Fruit fly (Drosophila melanogaster) whole organism, pupa: ENCODE measurements around the gene CG1542.

ENCODE experiments used
- CG10348 ChIP-seq: fragments of 200-800 bp; sonication (Bioruptor generic); IDR thresholded peaks from 2 replicates; pipeline ENCODE4 v1.3.6; 2022; ENCODE audit warnings: missing biosample characterization, missing genetic modification characterization
- CG13204 ChIP-seq: fragments of 200-800 bp; sonication (Bioruptor generic); optimal IDR thresholded peaks from 2 replicates; lab custom pipeline; 2018; ENCODE audit warnings: missing biosample characterization, mild to moderate bottlenecking, missing genetic modification characterization, moderate library complexity
- CG14655 ChIP-seq: fragments of 200-800 bp; sonication (Bioruptor generic); optimal IDR thresholded peaks from 3 replicates; lab custom pipeline; 2017; ENCODE audit warnings: mild to moderate bottlenecking, missing biosample characterization, missing genetic modification reagents, missing genetic modification characterization
- CG15710 ChIP-seq: fragments of 200-800 bp; sonication (Bioruptor generic); optimal IDR thresholded peaks from 2 replicates; lab custom pipeline; 2018; ENCODE audit warnings: missing biosample characterization, mild to moderate bottlenecking, missing genetic modification characterization, moderate library complexity
- CG17806 ChIP-seq: fragments of 200-800 bp; sonication (Bioruptor generic); optimal IDR thresholded peaks from 2 replicates; lab custom pipeline; 2018; ENCODE audit warnings: missing biosample characterization, mild to moderate bottlenecking, missing genetic modification characterization, moderate library complexity
- CG32121 ChIP-seq: fragments of 200-800 bp; sonication (Bioruptor generic); IDR thresholded peaks from 2 replicates; pipeline ENCODE4 v1.3.6; 2022; ENCODE audit warnings: missing biosample characterization, missing genetic modification characterization
- CG34367 ChIP-seq: fragments of 200-800 bp; sonication (Bioruptor generic); optimal IDR thresholded peaks from 2 replicates; lab custom pipeline; 2018; ENCODE audit warnings: missing biosample characterization, mild to moderate bottlenecking, missing genetic modification characterization
- CG4496 ChIP-seq: fragments of 200-800 bp; sonication (Bioruptor generic); IDR thresholded peaks from 3 replicates; pipeline ENCODE4 v1.3.6; 2022; ENCODE audit warnings: missing biosample characterization, missing genetic modification characterization
- CG8159 ChIP-seq: fragments of 200-800 bp; sonication (Bioruptor generic); optimal IDR thresholded peaks from 3 replicates; lab custom pipeline; 2018; ENCODE audit warnings: missing biosample characterization, mild to moderate bottlenecking, missing genetic modification characterization, moderate library complexity
- CG8301 ChIP-seq: fragments of 200-800 bp; sonication (Bioruptor generic); optimal IDR thresholded peaks from 2 replicates; lab custom pipeline; 2018; ENCODE audit warnings: missing biosample characterization, mild to moderate bottlenecking, missing genetic modification characterization
- CG9948 ChIP-seq: fragments of 200-800 bp; sonication (Bioruptor generic); optimal IDR thresholded peaks from 2 replicates; lab custom pipeline; 2018; ENCODE audit warnings: missing biosample characterization, mild to moderate bottlenecking, missing genetic modification characterization, moderate library complexity
- D1 ChIP-seq: fragments of 200-800 bp; sonication (Bioruptor generic); optimal IDR thresholded peaks from 2 replicates; lab custom pipeline; 2018; ENCODE audit warnings: missing biosample characterization, mild to moderate bottlenecking, missing genetic modification characterization, moderate library complexity
- EcR ChIP-seq: fragments of 200-800 bp; sonication (Bioruptor generic); optimal IDR thresholded peaks from 3 replicates; lab custom pipeline; 2019; ENCODE audit warnings: missing biosample characterization, missing genetic modification characterization, mild to moderate bottlenecking, moderate library complexity, missing genetic modification reagents
- Ets98B ChIP-seq: fragments of 200-800 bp; sonication (Bioruptor generic); IDR thresholded peaks from 2 replicates; pipeline ENCODE4 v1.3.6; 2022; ENCODE audit warnings: missing biosample characterization, missing genetic modification characterization
- Pif1A ChIP-seq: fragments of 200-800 bp; sonication (Bioruptor generic); optimal IDR thresholded peaks from 3 replicates; lab custom pipeline; 2016; ENCODE audit warnings: missing biosample characterization, missing genetic modification characterization
- Pif1B ChIP-seq: fragments of 200-800 bp; sonication (Bioruptor generic); optimal IDR thresholded peaks from 3 replicates; lab custom pipeline; 2016; ENCODE audit warnings: missing biosample characterization, missing genetic modification characterization
- Snoo ChIP-seq: fragments of 200-800 bp; sonication (Bioruptor generic); optimal IDR thresholded peaks from 3 replicates; lab custom pipeline; 2017; ENCODE audit warnings: missing biosample characterization, mild to moderate bottlenecking, missing genetic modification characterization, inconsistent platforms
- fd96Ca ChIP-seq: fragments of 200-800 bp; sonication (Bioruptor generic); IDR thresholded peaks from 3 replicates; pipeline ENCODE4 v1.3.6; 2022; ENCODE audit warnings: missing biosample characterization, missing genetic modification characterization
- gl ChIP-seq: fragments of 200-800 bp; sonication (Bioruptor generic); optimal IDR thresholded peaks from 2 replicates; lab custom pipeline; 2018; ENCODE audit warnings: missing biosample characterization, mild to moderate bottlenecking, missing genetic modification characterization
- rn ChIP-seq: fragments of 200-800 bp; sonication (Bioruptor generic); IDR thresholded peaks from 2 replicates; pipeline ENCODE4 v1.3.6; 2022; ENCODE audit warnings: missing biosample characterization, missing genetic modification characterization

CG1542 gene

DNA sequence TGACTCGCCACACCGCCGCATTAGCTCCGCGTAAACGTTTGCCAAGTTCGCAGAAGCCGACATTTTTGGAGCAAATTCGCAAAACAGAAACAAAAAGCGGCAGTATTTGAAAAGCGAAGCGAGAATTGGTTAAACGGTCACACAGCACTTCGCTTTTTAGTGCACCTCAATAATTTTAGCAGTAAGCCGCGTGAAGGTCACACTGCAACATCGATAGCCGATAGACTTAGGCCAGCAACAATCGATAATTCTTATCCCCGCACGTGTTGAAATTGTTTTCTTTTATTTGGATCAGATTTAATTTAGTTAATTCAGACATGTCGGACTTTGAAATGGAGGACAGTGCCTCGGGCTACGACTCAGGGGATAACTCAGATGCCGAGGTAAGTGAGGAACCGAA, at the start of gene CG1542, which contains the start of gene Zwilch:
Gene CG1542, plus strand, starts transcription at position 232 of the 400 bp plus-strand sequence.
Gene Zwilch, minus strand, starts transcription at position 150 of the 400 bp plus-strand sequence.
- TF ChIP-seq Pif1B (GFP tag; lab: Kevin White, UChicago) (no peak), Pif1A (GFP tag; lab: Kevin White, UChicago) (no peak), CG9948 (tag; lab: Kevin White, UChicago) (no peak), D1 (tag; lab: Kevin White, UChicago) (no peak), CG8301 (tag; lab: Kevin White, UChicago) (no peak), CG34367 (tag; lab: Kevin White, UChicago) (no peak), fd96Ca (GFP tag; lab: Robert Waterston, UW) (no peak), CG10348 (GFP tag; lab: Robert Waterston, UW) (no peak), CG4496 (GFP tag; lab: Robert Waterston, UW) (no peak), Snoo (no peak), CG15710 (no peak), CG8159 (tag; lab: Kevin White, UChicago) (no peak)

DNA sequence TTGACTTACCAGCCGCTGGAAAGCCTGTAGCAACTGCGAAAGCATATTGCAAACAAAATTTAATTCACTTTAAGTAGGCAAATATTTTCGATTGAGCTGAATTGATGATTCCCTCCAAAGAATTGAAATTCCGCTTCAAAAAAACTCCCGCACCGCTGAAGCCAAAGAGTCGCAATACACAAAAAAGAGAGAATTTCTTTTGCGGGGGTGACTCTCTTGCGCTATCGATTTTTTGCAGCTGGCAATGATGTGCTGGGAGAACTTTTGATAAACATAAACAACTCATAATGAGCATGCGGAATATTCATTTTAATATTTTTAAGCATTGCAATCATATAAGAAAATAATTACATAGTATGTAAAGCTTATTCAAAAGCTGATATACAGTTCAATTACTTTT, 44.8 kb upstream of the CG1542 start:
- no peak for TF ChIP-seq CG4496 (GFP tag; lab: Robert Waterston, UW)
- no peak for TF ChIP-seq Pif1B (GFP tag; lab: Kevin White, UChicago)

DNA sequence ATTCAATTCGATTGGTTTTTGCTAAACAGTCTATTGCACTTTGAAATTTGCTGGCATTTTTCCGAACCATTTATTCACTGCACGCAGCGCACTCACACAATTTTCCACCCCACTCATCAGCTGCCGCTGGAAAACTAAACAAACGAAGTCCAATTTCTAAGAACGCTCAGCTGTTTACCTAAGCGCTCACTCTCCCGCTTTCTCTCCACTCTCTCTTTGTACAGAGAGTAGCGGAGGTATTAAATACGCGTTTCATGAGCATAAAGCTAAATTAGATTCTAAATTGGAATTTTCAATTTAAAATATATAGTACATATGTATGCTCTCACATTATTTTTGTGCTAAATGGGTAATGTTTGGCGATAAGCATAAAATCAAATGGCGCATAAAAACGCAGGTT, 44.3 kb upstream of the CG1542 start, which contains the start of gene stops:
Gene stops, minus strand, starts transcription at position 139 of the 400 bp plus-strand sequence.
- TF ChIP-seq EcR (GFP tag; lab: Kevin White, UChicago) (no peak), Ets98B (GFP tag; lab: Robert Waterston, UW) (peak; percentile 25; the same call in 1 of the 2 replicates)

- TF ChIP-seq Ets98B (GFP tag; lab: Robert Waterston, UW) = no peak
- no peak for TF ChIP-seq CG14655 (GFP tag; lab: Kevin White, UChicago)
- no peak for TF ChIP-seq rn (GFP tag; lab: Robert Waterston, UW)
- no peak for TF ChIP-seq fd96Ca (GFP tag; lab: Robert Waterston, UW)
Observed at dm6 chr3R:31181816-31182215, 31.4 kb upstream of the CG1542 start.

dm6 chr3R:31193062-31193461, 20.2 kb upstream of the CG1542 start, which contains the start of gene bnk:
Gene bnk (plus strand): TSS chr3R:31193362.
- no peak for TF ChIP-seq Ets98B (GFP tag; lab: Robert Waterston, UW)
- TF ChIP-seq D1 (tag; lab: Kevin White, UChicago) = no peak
- no peak for TF ChIP-seq Pif1A (GFP tag; lab: Kevin White, UChicago)
- no peak for TF ChIP-seq Snoo
- TF ChIP-seq CG14655 (GFP tag; lab: Kevin White, UChicago) = no peak
- no peak for TF ChIP-seq CG4496 (GFP tag; lab: Robert Waterston, UW)
- TF ChIP-seq, all 21 proteins: peak for 0

dm6 chr3R:31194627-31195026, 18.6 kb upstream of the CG1542 start:
- TF ChIP-seq CG32121 (GFP tag; lab: Robert Waterston, UW) = no peak
- TF ChIP-seq CG34367 (tag; lab: Kevin White, UChicago) = no peak
- TF ChIP-seq CG17806 (tag; lab: Kevin White, UChicago) = no peak
- TF ChIP-seq CG8301 (tag; lab: Kevin White, UChicago) = no peak
- no peak for TF ChIP-seq EcR (GFP tag; lab: Kevin White, UChicago)
- TF ChIP-seq CG13204 (GFP tag; lab: Kevin White, UChicago) = no peak
- TF ChIP-seq rn (GFP tag; lab: Robert Waterston, UW) = no peak
- no peak for TF ChIP-seq CG9948 (tag; lab: Kevin White, UChicago)
- no peak for TF ChIP-seq CG8159 (tag; lab: Kevin White, UChicago)
- TF ChIP-seq Ets98B (GFP tag; lab: Robert Waterston, UW) = no peak
- TF ChIP-seq Snoo = no peak
- no peak for TF ChIP-seq Pif1B (GFP tag; lab: Kevin White, UChicago)
- TF ChIP-seq CG10348 (GFP tag; lab: Robert Waterston, UW) = no peak
- no peak for TF ChIP-seq CG4496 (GFP tag; lab: Robert Waterston, UW)
- TF ChIP-seq CG15710 = no peak
- TF ChIP-seq fd96Ca (GFP tag; lab: Robert Waterston, UW) = no peak
- no peak for TF ChIP-seq Pif1A (GFP tag; lab: Kevin White, UChicago)
- TF ChIP-seq CG14655 (GFP tag; lab: Kevin White, UChicago) = no peak
- no peak for TF ChIP-seq gl

DNA sequence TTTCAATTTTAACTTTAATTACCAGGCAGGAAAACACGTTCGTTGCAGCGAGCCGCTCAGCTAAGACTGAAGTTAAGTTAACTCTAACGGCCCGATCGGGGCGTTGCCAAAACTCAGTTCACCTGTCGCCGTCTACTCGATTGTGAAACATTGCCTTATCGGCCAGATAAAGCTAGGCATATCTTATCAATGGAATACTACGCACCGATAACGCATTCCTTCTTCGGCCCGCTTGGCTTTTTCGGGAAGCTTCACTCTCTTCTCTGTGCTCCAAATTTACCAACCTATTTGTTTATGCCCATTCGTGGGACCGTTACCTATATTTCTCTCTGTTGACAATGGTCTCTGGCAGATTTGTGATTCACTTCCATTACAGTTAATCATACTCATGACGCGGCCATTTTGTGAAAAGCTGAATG, 17.6 kb upstream of the CG1542 start, which contains the start of gene mesh:
Gene mesh, minus strand, starts transcription at position 68 of the 419 bp plus-strand sequence.
- TF ChIP-seq Snoo = no peak
- TF ChIP-seq, all 21 proteins: peak for 0

- TF ChIP-seq fd96Ca (GFP tag; lab: Robert Waterston, UW) (0 out of 3 replicates have a peak, but pooled peaks have one; percentile 20), CG14655 (GFP tag; lab: Kevin White, UChicago) (no peak), EcR (GFP tag; lab: Kevin White, UChicago) (peak; percentile 40)
Observed at dm6 chr3R:31196731-31197130, 16.5 kb upstream of the CG1542 start, which contains the start of gene CG1544. Gene CG1544 (plus strand): TSS chr3R:31196916.
